In genomic region chr3L:3926191-3926765, dm6 we compare ENCODE assay signal across 5 fruit fly cellular contexts.
TF ChIP-seq lines count a peak whose summit lies in the region.

No protein-coding gene starts in this region.

- no peak for TF ChIP-seq CTCF in whole organism, embryonic (GFP tag; optimal IDR thresholded peaks at IDR 0.05; lab: Kevin White, UChicago)

TF ChIP-seq in whole organism, 6 proteins besides CTCF, POLR2A, EP300 and RAD21:
- no peak for TF ChIP-seq psq (optimal IDR thresholded peaks at IDR 0.05; lab: Kevin White, UChicago)
- no peak for TF ChIP-seq Dll (optimal IDR thresholded peaks at IDR 0.05; lab: Kevin White, UChicago)
- no peak for TF ChIP-seq CG8478 (optimal IDR thresholded peaks at IDR 0.05; lab: Kevin White, UChicago)
- no peak for TF ChIP-seq EcR (GFP tag; optimal IDR thresholded peaks at IDR 0.05; lab: Kevin White, UChicago)
- peak; percentile 8 for TF ChIP-seq pan (optimal IDR thresholded peaks at IDR 0.05; lab: Kevin White, UChicago)
- TF ChIP-seq usp (GFP tag; optimal IDR thresholded peaks at IDR 0.05; lab: Kevin White, UChicago) = no peak

TF ChIP-seq in whole organism, adult, 20 proteins besides CTCF, POLR2A, EP300 and RAD21:
- TF ChIP-seq cnc (optimal IDR thresholded peaks at IDR 0.05; lab: Kevin White, UChicago) (peak in 1 of 2 experiments; percentile 65), pad (GFP tag; optimal IDR thresholded peaks at IDR 0.05; lab: Kevin White, UChicago) (peak; percentile 92), ovo (GFP tag; optimal IDR thresholded peaks at IDR 0.05; lab: Kevin White, UChicago) (peak; percentile 34), Mnt (GFP tag; optimal IDR thresholded peaks at IDR 0.05; lab: Kevin White, UChicago) (peak; percentile 10), toe (GFP tag; optimal IDR thresholded peaks at IDR 0.05; lab: Kevin White, UChicago) (no peak), tj (GFP tag; optimal IDR thresholded peaks at IDR 0.05; lab: Kevin White, UChicago) (peak; percentile 54), cic (GFP tag; optimal IDR thresholded peaks at IDR 0.05; lab: Kevin White, UChicago) (peak; percentile 44), Crg-1 (GFP tag; optimal IDR thresholded peaks at IDR 0.05; lab: Kevin White, UChicago) (no peak), Hr96 (GFP tag; optimal IDR thresholded peaks at IDR 0.05; lab: Kevin White, UChicago) (no peak)

TF ChIP-seq in whole organism, embryonic, 481 proteins besides CTCF, POLR2A, EP300 and RAD21:
- TF ChIP-seq en (GFP tag; optimal IDR thresholded peaks at IDR 0.05; lab: Kevin White, UChicago) (no peak), vnd (GFP tag; IDR thresholded peaks at IDR 0.05; lab: Robert Waterston, UW; ENCODE audit: partially characterized antibody) (no peak), CG6765 (GFP tag; optimal IDR thresholded peaks at IDR 0.05; lab: Kevin White, UChicago) (no peak), Deaf1 (tag; optimal IDR thresholded peaks at IDR 0.05; lab: Kevin White, UChicago) (peak; percentile 75), Pdp1 (GFP tag; optimal IDR thresholded peaks at IDR 0.05; lab: Kevin White, UChicago) (peak in 1 of 2 experiments; percentile 65), cg (GFP tag; optimal IDR thresholded peaks at IDR 0.05; lab: Kevin White, UChicago) (peak; percentile 0), Camta (GFP tag; optimal IDR thresholded peaks at IDR 0.05; lab: Kevin White, UChicago) (no peak), CG11093 (GFP tag; IDR thresholded peaks at IDR 0.05; lab: Robert Waterston, UW) (no peak), psq (GFP tag; optimal IDR thresholded peaks at IDR 0.05; lab: Kevin White, UChicago) (peak; percentile 34), CG14965 (GFP tag; optimal IDR thresholded peaks at IDR 0.05; lab: Kevin White, UChicago; ENCODE audit: borderline replicate concordance) (no peak), Trl (optimal IDR thresholded peaks at IDR 0.05; lab: Kevin White, UChicago) (peak; percentile 16 to 49), Trl (GFP tag; optimal IDR thresholded peaks at IDR 0.05; lab: Kevin White, UChicago) (no peak)
TF ChIP-seq in whole organism, embryonic: peak in this region for 5.

TF ChIP-seq in whole organism, prepupa, 60 proteins besides CTCF, POLR2A, EP300 and RAD21:
- no peak for TF ChIP-seq Sox102F (GFP tag; optimal IDR thresholded peaks at IDR 0.05; lab: Kevin White, UChicago)
- TF ChIP-seq Eip78C (GFP tag; lab: Kevin White, UChicago) = peak; percentile 30
- TF ChIP-seq Hr38 (GFP tag; optimal IDR thresholded peaks at IDR 0.05; lab: Kevin White, UChicago) = no peak
- TF ChIP-seq CG10669 (GFP tag; optimal IDR thresholded peaks at IDR 0.05; lab: Kevin White, UChicago) = no peak
- no peak for TF ChIP-seq achi (GFP tag; optimal IDR thresholded peaks at IDR 0.05; lab: Kevin White, UChicago)
- no peak for TF ChIP-seq CG1621 (tag; optimal IDR thresholded peaks at IDR 0.05; lab: Kevin White, UChicago)
- TF ChIP-seq CG15336 (GFP tag; IDR thresholded peaks at IDR 0.05; lab: Robert Waterston, UW) = no peak
- peak; percentile 96 for TF ChIP-seq vri (GFP tag; optimal IDR thresholded peaks at IDR 0.05; lab: Kevin White, UChicago)
- no peak for TF ChIP-seq net (GFP tag; optimal IDR thresholded peaks at IDR 0.05; lab: Kevin White, UChicago)
- TF ChIP-seq esn (GFP tag; optimal IDR thresholded peaks at IDR 0.05; lab: Kevin White, UChicago) = no peak
- TF ChIP-seq CG3919 (GFP tag; optimal IDR thresholded peaks at IDR 0.05; lab: Kevin White, UChicago) = no peak
- no peak for TF ChIP-seq CG4318 (GFP tag; optimal IDR thresholded peaks at IDR 0.05; lab: Kevin White, UChicago)
TF ChIP-seq in whole organism, prepupa: peak in this region for 2.

TF ChIP-seq in whole organism, wandering third instar larva, 38 proteins besides CTCF, POLR2A, EP300 and RAD21:
- no peak for TF ChIP-seq Sp1 (GFP tag; optimal IDR thresholded peaks at IDR 0.05; lab: Kevin White, UChicago)
- TF ChIP-seq Rel (GFP tag; optimal IDR thresholded peaks at IDR 0.05; lab: Kevin White, UChicago) = no peak
- TF ChIP-seq Rel (tag; optimal IDR thresholded peaks at IDR 0.05; lab: Kevin White, UChicago) = peak; percentile 69
- TF ChIP-seq psq (GFP tag; optimal IDR thresholded peaks at IDR 0.05; lab: Kevin White, UChicago) = peak; percentile 72
- peak; percentile 6 for TF ChIP-seq sage (GFP tag; optimal IDR thresholded peaks at IDR 0.05; lab: Kevin White, UChicago)
